Worm (Caenorhabditis elegans): ENCODE data around the gene sdz-33.
"Not testable (repeated sequence)": the region's sequence is repeated elsewhere in the genome, so short reads cannot be mapped to it uniquely, and the experiment has no call there.

The sdz-33 gene

DNA sequence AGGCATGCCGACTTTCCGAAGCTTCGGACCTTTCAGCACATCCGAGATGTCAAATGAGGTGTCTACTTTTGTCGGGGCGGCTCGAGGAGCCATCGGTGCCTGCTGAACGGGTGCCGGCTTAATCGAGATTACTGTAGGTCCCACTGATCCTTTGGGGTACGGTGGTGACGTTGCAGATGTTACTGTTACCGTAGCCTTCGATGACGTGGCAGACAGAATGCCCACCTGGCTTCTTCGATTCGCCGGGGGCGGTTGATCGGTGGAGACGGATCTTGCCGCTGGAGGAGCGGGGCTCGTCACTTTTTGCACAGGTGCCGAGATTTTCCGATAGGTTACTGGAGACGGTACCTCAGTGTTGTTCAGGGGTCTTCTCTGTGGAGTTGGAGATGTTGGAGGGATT is 35.7 kb upstream of the sdz-33 start:
- no peak for TF ChIP-seq ztf-1 (GFP tag; conservative IDR thresholded peaks at IDR 0.05)

DNA sequence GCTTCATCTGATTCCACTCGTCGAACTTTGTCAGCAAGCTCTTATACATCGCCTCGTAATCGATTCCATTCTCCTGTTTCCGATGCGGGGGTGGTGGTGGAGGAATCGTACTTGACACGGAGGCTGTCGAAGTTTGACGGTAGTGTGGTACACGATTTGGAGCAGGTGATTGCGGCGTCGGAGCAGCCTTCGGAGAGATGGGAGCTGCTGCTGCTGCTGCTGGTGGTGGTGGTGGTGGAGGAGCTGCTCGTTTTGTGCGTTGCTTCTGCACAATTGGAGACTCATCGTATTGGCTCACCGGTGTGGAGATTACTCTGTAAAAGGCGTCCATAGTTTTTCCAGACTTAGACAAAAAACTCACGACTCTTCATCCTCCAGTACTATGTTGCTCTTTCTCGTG is 33.0 kb upstream of the sdz-33 start:
- TF ChIP-seq blmp-1 (tag; optimal IDR thresholded peaks at IDR 0.05; ENCODE audit: insufficient read depth) (no peak), nhr-21 (tag; optimal IDR thresholded peaks at IDR 0.05) (no peak), alr-1 (tag; optimal IDR thresholded peaks at IDR 0.05) (no peak), Y55F3AM.14 (GFP tag; optimal IDR thresholded peaks at IDR 0.05) (no peak), ztf-11 (tag; optimal IDR thresholded peaks at IDR 0.05) (no peak), ceh-16 (tag; optimal IDR thresholded peaks at IDR 0.05) (no peak), ceh-82 (tag; optimal IDR thresholded peaks at IDR 0.05) (no peak), ztf-4 (tag; optimal IDR thresholded peaks at IDR 0.05) (no peak), lin-11 (tag; optimal IDR thresholded peaks at IDR 0.05) (no peak), nhr-10 (tag; optimal IDR thresholded peaks at IDR 0.05) (no peak), lsy-2 (tag; optimal IDR thresholded peaks at IDR 0.05) (no peak), unc-62 (GFP tag; optimal IDR thresholded peaks at IDR 0.05) (no peak), unc-39 (tag; optimal IDR thresholded peaks at IDR 0.05) (no peak), ztf-1 (GFP tag; conservative IDR thresholded peaks at IDR 0.05) (no peak), nhr-237 (tag; optimal IDR thresholded peaks at IDR 0.05) (no peak), sma-3 (GFP tag; optimal IDR thresholded peaks at IDR 0.05) (no peak), nhr-11 (tag; optimal IDR thresholded peaks at IDR 0.05) (no peak), nhr-25 (tag; optimal IDR thresholded peaks at IDR 0.05) (no peak)

DNA sequence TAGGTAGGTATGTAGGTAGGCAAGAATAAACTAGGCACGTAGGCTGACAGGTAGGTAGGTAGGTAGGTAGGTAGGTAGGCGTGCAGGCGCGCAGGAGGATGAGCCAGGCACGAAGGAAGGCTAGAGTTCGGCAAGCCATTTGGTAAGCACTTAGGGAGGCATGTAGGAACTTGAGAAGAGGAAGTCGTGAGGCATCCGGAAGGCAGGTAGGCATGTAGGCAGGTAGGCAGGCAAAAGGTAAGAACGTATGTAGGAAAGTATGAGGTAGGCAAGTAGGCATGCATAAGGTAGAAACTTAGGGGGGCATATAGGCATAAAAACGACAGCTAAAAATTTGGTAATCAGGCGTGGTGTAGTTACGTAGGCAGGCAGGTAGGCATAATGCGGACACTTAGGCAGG is 31.1 kb upstream of the sdz-33 start:
- TF ChIP-seq nhr-21 (tag; optimal IDR thresholded peaks at IDR 0.05) (no peak), F13H6.1 (tag; optimal IDR thresholded peaks at IDR 0.05) (no peak), nhr-12 (tag; optimal IDR thresholded peaks at IDR 0.05) (no peak), nhr-10 (tag; optimal IDR thresholded peaks at IDR 0.05) (no peak), lin-39 (tag; optimal IDR thresholded peaks at IDR 0.05) (no peak), mab-5 (tag; optimal IDR thresholded peaks at IDR 0.05) (no peak), snpc-4 (tag; optimal IDR thresholded peaks at IDR 0.05) (no peak), sem-4 (tag; optimal IDR thresholded peaks at IDR 0.05) (no peak), zag-1 (tag; optimal IDR thresholded peaks at IDR 0.05) (no peak), mdl-1 (tag; optimal IDR thresholded peaks at IDR 0.05) (no peak), sma-3 (GFP tag; optimal IDR thresholded peaks at IDR 0.05) (no peak), nhr-25 (tag; optimal IDR thresholded peaks at IDR 0.05) (no peak), lin-13 (GFP tag; optimal IDR thresholded peaks at IDR 0.05) (no peak)

DNA sequence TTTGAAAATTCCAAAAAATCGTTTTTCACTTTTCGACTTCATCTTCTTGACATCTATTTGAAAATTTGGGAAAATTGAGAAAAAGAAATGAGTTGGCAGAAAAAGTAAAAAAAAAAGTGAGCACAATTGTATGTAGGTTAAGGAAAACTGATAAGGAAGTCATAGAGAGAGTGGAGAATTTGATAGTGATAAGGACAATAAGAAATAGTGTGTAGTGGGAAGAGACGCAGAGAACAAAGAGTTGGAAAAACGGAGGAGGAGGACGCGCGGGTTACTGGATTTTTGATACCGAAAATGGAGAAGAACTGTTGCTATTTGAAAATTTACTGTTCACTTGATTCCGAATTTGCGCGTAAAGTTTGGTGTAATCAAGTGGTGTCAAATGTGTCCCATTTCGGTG is 28.5 kb upstream of the sdz-33 start, which contains the start of gene Y56A3A.6:
Y56A3A.6 (minus strand) TSS at position 53 of the 400 bp plus-strand sequence.
- TF ChIP-seq nhr-6 (tag; optimal IDR thresholded peaks at IDR 0.05) (no peak), C34F6.9 (tag; optimal IDR thresholded peaks at IDR 0.05) (no peak), sma-3 (GFP tag; optimal IDR thresholded peaks at IDR 0.05) (no peak), crh-2 (tag; optimal IDR thresholded peaks at IDR 0.05) (peak; percentile 20), fos-1 (tag; optimal IDR thresholded peaks at IDR 0.05) (peak; percentile 18), nhr-23 (tag; optimal IDR thresholded peaks at IDR 0.05) (no peak)

DNA sequence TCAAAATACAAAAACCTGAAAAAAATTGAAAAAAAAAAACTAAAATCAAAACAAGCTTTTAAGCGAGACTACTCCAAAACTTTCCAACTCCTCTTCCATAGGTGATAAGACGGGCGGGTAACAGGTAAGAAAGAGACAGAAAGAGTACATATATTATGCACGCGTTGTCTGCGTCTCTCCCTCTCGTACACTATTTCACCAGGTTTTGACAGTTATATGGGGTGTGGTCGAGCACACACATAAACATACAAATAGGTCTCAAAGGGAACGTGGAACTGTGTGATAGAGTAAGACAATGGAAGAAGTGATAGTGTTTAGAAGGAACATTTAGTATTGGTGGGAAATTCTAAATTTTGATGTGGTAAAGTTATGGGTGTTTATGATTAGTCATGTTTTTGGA is 25.7 kb upstream of the sdz-33 start:
- TF ChIP-seq nhr-21 (tag; optimal IDR thresholded peaks at IDR 0.05) (no peak), fos-1 (tag; optimal IDR thresholded peaks at IDR 0.05) (peak; percentile 40), unc-39 (tag; optimal IDR thresholded peaks at IDR 0.05) (no peak), snpc-4 (tag; optimal IDR thresholded peaks at IDR 0.05) (no peak)

DNA sequence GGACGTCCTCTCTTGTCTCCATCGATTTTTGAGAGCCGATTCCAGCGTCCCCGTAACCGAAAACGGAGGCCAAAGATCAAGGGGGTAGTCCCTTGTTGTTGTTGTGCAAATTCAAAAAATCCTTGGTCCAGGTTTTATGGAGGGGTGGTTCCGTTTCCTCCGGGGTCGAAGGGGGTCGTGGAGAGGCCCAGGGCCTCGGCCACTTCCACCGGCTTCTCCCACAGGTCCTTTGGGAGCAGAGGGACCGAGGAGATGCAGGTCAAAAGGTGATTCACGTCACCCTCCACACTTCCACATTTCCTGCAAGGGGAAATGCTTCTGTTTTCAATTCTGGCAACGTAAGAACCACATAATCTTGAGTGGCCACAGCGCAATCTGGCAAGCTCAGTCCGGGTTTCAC is 23.6 kb upstream of the sdz-33 start, which contains the start of gene fbxb-22:
fbxb-22 (minus strand) TSS at position 61 of the 400 bp plus-strand sequence.
- TF ChIP-seq F13H6.1, lin-11, sem-4 (tag; optimal IDR thresholded peaks at IDR 0.05): not testable (repeated sequence)
